Fruit fly (Drosophila melanogaster) whole organism, embryonic: ENCODE results near the gene CG9150.

Experiments used
- Ada2b ChIP-seq: fragments of 200-800 bp; sonication (Bioruptor generic); IDR thresholded peaks from 2 replicates; pipeline ENCODE4 v1.3.6; 2022; ENCODE audit warnings: missing biosample characterization, missing genetic modification characterization
- CG11695 ChIP-seq: fragments of 200-800 bp; sonication (Bioruptor generic); IDR thresholded peaks from 3 replicates; pipeline ENCODE4 v1.3.6; 2022; ENCODE audit warnings: missing biosample characterization, missing genetic modification characterization
- CG12769 ChIP-seq: fragments of 200-800 bp; sonication (Bioruptor generic); optimal IDR thresholded peaks from 2 replicates; lab custom pipeline; 2019; ENCODE audit warnings: missing biosample characterization, mild to moderate bottlenecking, missing genetic modification characterization, moderate library complexity
- CG14860 ChIP-seq: fragments of 200-800 bp; sonication (Bioruptor generic); IDR thresholded peaks from 3 replicates; pipeline ENCODE4 v1.3.6; 2022; ENCODE audit warnings: missing biosample characterization, missing genetic modification characterization; ENCODE audit not compliant: partially characterized antibody
- CG17568 ChIP-seq: fragments of 200-800 bp; sonication (Bioruptor generic); optimal IDR thresholded peaks from 2 replicates; lab custom pipeline; 2018; ENCODE audit warnings: missing biosample characterization, mild to moderate bottlenecking, missing genetic modification characterization, moderate library complexity
- CG31224 ChIP-seq: fragments of 200-800 bp; sonication (Bioruptor generic); IDR thresholded peaks from 2 replicates; pipeline ENCODE4 v1.3.6; 2022; ENCODE audit warnings: missing biosample characterization, missing genetic modification characterization
- CG3281 ChIP-seq: fragments of 200-800 bp; sonication (Bioruptor generic); optimal IDR thresholded peaks from 3 replicates; lab custom pipeline; 2017; ENCODE audit warnings: missing biosample characterization, mild to moderate bottlenecking, missing genetic modification characterization
- CG34422 ChIP-seq: fragments of 200-800 bp; sonication (Bioruptor generic); IDR thresholded peaks from 3 replicates; pipeline ENCODE4 v1.3.6; 2022; ENCODE audit warnings: missing biosample characterization, missing genetic modification characterization
- CG6813 ChIP-seq: fragments of 200-800 bp; sonication (Bioruptor generic); optimal IDR thresholded peaks from 2 replicates; lab custom pipeline; 2017; ENCODE audit warnings: missing biosample characterization, missing genetic modification characterization, mild to moderate bottlenecking, moderate library complexity, missing genetic modification reagents
- CG8281 ChIP-seq: fragments of 200-800 bp; sonication (Bioruptor generic); optimal IDR thresholded peaks from 2 replicates; lab custom pipeline; 2018; ENCODE audit warnings: missing biosample characterization, mild to moderate bottlenecking, missing genetic modification characterization, moderate library complexity
- CG9215 ChIP-seq: fragments of 200-800 bp; sonication (Bioruptor generic); IDR thresholded peaks from 2 replicates; pipeline ENCODE4 v1.3.6; 2022; ENCODE audit warnings: missing biosample characterization, missing genetic modification characterization
- D ChIP-seq, 2 experiments: fragments of 200-800 bp in 1 of 2; fragments of >200 bp in 1 of 2; sonication (Bioruptor generic) in 1 of 2; optimal IDR thresholded peaks; 2 replicates in 1 of 2; 3 replicates in 1 of 2; lab custom pipeline; 2017; ENCODE audit warnings: mild to moderate bottlenecking in 1 of 2, missing biosample characterization in 1 of 2, missing genetic modification characterization in 1 of 2, missing genetic modification reagents in 1 of 2
- Dad ChIP-seq: fragments of 200-800 bp; sonication (Bioruptor generic); optimal IDR thresholded peaks from 3 replicates; lab custom pipeline; 2016; ENCODE audit warnings: missing biosample characterization, missing genetic modification characterization
- Hmr ChIP-seq: fragments of 200-800 bp; sonication (Bioruptor generic); optimal IDR thresholded peaks from 3 replicates; lab custom pipeline; 2017; ENCODE audit warnings: mild to moderate bottlenecking, missing biosample characterization, missing genetic modification reagents, missing genetic modification characterization
- Hsf ChIP-seq: fragments of 200-800 bp; sonication (Bioruptor generic); optimal IDR thresholded peaks from 3 replicates; lab custom pipeline; 2016; ENCODE audit warnings: missing biosample characterization, missing genetic modification characterization
- Ravus ChIP-seq: fragments of 200-800 bp; sonication (Bioruptor generic); IDR thresholded peaks from 2 replicates; pipeline ENCODE4 v1.3.6; 2022; ENCODE audit warnings: missing biosample characterization, missing genetic modification characterization
- Six4 ChIP-seq: fragments of 200-800 bp; sonication (Bioruptor generic); optimal IDR thresholded peaks from 2 replicates; lab custom pipeline; 2016; ENCODE audit warnings: missing biosample characterization, missing genetic modification characterization
- Sry-β ChIP-seq: fragments of 200-800 bp; sonication (Bioruptor generic); optimal IDR thresholded peaks from 2 replicates; lab custom pipeline; 2018; ENCODE audit warnings: missing biosample characterization, mild to moderate bottlenecking, missing genetic modification characterization, moderate library complexity
- YL-1 ChIP-seq: fragments of 200-800 bp; sonication (Bioruptor generic); optimal IDR thresholded peaks from 3 replicates; lab custom pipeline; 2017; ENCODE audit warnings: missing biosample characterization, mild to moderate bottlenecking, missing genetic modification characterization
- ci ChIP-seq: fragments of 200-800 bp; sonication (Bioruptor generic); IDR thresholded peaks from 3 replicates; pipeline ENCODE4 v1.3.6; 2022; ENCODE audit warnings: missing biosample characterization, missing genetic modification characterization
- crol ChIP-seq: fragments of 200-800 bp; sonication (Bioruptor generic); IDR thresholded peaks from 2 replicates; pipeline ENCODE4 v1.3.6; 2022; ENCODE audit warnings: missing biosample characterization, missing genetic modification characterization
- ewg ChIP-seq: fragments of 200-800 bp; sonication (Bioruptor generic); optimal IDR thresholded peaks from 3 replicates; lab custom pipeline; 2017; ENCODE audit warnings: mild to moderate bottlenecking, missing biosample characterization, missing genetic modification reagents, missing genetic modification characterization
- fu2 ChIP-seq: fragments of 200-800 bp; sonication (Bioruptor generic); optimal IDR thresholded peaks from 2 replicates; lab custom pipeline; 2016; ENCODE audit warnings: missing biosample characterization, missing genetic modification characterization
- grn ChIP-seq: fragments of 200-800 bp; sonication (Bioruptor generic); optimal IDR thresholded peaks from 3 replicates; lab custom pipeline; 2017; ENCODE audit warnings: missing biosample characterization, missing genetic modification characterization
- gt ChIP-seq: fragments of 200-800 bp; sonication (Bioruptor generic); IDR thresholded peaks from 2 replicates; pipeline ENCODE4 v1.3.6; 2022; ENCODE audit warnings: missing biosample characterization, missing genetic modification characterization
- her ChIP-seq: fragments of 200-800 bp; sonication (Bioruptor generic); optimal IDR thresholded peaks from 2 replicates; lab custom pipeline; 2016; ENCODE audit warnings: missing biosample characterization, missing genetic modification characterization
- jigr1 ChIP-seq: fragments of 200-800 bp; sonication (Bioruptor generic); IDR thresholded peaks from 3 replicates; pipeline ENCODE4 v1.3.6; 2022; ENCODE audit warnings: missing biosample characterization, missing genetic modification characterization
- lbe ChIP-seq: fragments of 200-800 bp; sonication (Bioruptor generic); optimal IDR thresholded peaks from 2 replicates; lab custom pipeline; 2016; ENCODE audit warnings: missing biosample characterization, mild to moderate bottlenecking, missing genetic modification characterization
- lmd ChIP-seq: fragments of 200-800 bp; sonication (Bioruptor generic); IDR thresholded peaks from 2 replicates; pipeline ENCODE4 v1.3.6; 2022; ENCODE audit warnings: missing biosample characterization, missing genetic modification characterization
- nmo ChIP-seq: fragments of 200-800 bp; sonication (Bioruptor generic); optimal IDR thresholded peaks from 2 replicates; lab custom pipeline; 2018; ENCODE audit warnings: missing biosample characterization, mild to moderate bottlenecking, missing genetic modification characterization, moderate library complexity
- peb ChIP-seq: fragments of 200-800 bp; sonication (Bioruptor generic); IDR thresholded peaks from 2 replicates; pipeline ENCODE4 v1.3.6; 2022; ENCODE audit warnings: missing biosample characterization, missing genetic modification characterization
- prd ChIP-seq, 3 experiments: fragments of >200 bp in 2 of 3; fragments of 200-800 bp in 1 of 3; sonication (Bioruptor generic) in 1 of 3; optimal IDR thresholded peaks in 2 of 3; IDR thresholded peaks in 1 of 3; 2 replicates in 2 of 3; 3 replicates in 1 of 3; pipeline versions ENCODE4 v1.3.6 to Lab custom; 2017 to 2022; ENCODE audit warnings: missing biosample characterization in 1 of 3, missing genetic modification characterization in 1 of 3
- pum ChIP-seq: fragments of 200-800 bp; sonication (Bioruptor generic); optimal IDR thresholded peaks from 2 replicates; lab custom pipeline; 2016; ENCODE audit warnings: missing biosample characterization, missing genetic modification characterization
- rib ChIP-seq: fragments of 200-800 bp; sonication (Bioruptor generic); IDR thresholded peaks from 2 replicates; pipeline ENCODE4 v1.3.6; 2022; ENCODE audit warnings: missing biosample characterization, missing genetic modification characterization
- scrt ChIP-seq: fragments of 200-800 bp; sonication (Bioruptor generic); optimal IDR thresholded peaks from 2 replicates; lab custom pipeline; 2018; ENCODE audit warnings: missing biosample characterization, mild to moderate bottlenecking, missing genetic modification characterization, moderate library complexity
- sima ChIP-seq: fragments of 200-800 bp; sonication (Bioruptor generic); optimal IDR thresholded peaks from 2 replicates; lab custom pipeline; 2016; ENCODE audit warnings: missing biosample characterization, missing genetic modification characterization
- sisA ChIP-seq: fragments of 200-800 bp; sonication (Bioruptor generic); IDR thresholded peaks from 2 replicates; pipeline ENCODE4 v1.3.6; 2022; ENCODE audit warnings: missing biosample characterization, missing genetic modification characterization
- sqz ChIP-seq: fragments of 200-800 bp; sonication (Bioruptor generic); optimal IDR thresholded peaks from 3 replicates; lab custom pipeline; 2018; ENCODE audit warnings: missing biosample characterization, mild to moderate bottlenecking, missing genetic modification characterization
- sr ChIP-seq: fragments of 200-800 bp; sonication (Bioruptor generic); IDR thresholded peaks from 3 replicates; pipeline ENCODE4 v1.3.6; 2022; ENCODE audit warnings: missing biosample characterization, missing genetic modification characterization
- tll ChIP-seq, 2 experiments: fragments of 200-800 bp in 1 of 2; fragments of >200 bp in 1 of 2; sonication (Bioruptor generic) in 1 of 2; optimal IDR thresholded peaks; 2 replicates each; lab custom pipeline; 2017 to 2019; ENCODE audit warnings: missing biosample characterization in 2 of 2, missing genetic modification characterization in 2 of 2, mild to moderate bottlenecking in 1 of 2, moderate library complexity in 1 of 2
- tna ChIP-seq: fragments of 200-800 bp; sonication (Bioruptor generic); IDR thresholded peaks from 2 replicates; pipeline ENCODE4 v1.3.6; 2022; ENCODE audit warnings: missing biosample characterization, missing genetic modification characterization; ENCODE audit not compliant: partially characterized antibody
- trem ChIP-seq: fragments of 200-800 bp; optimal IDR thresholded peaks from 3 replicates; lab custom pipeline; 2019; ENCODE audit warnings: missing biosample characterization, mild to moderate bottlenecking, missing genetic modification characterization, moderate library complexity
- unc-4 ChIP-seq: fragments of 200-800 bp; sonication (Bioruptor generic); IDR thresholded peaks from 2 replicates; pipeline ENCODE4 v1.3.6; 2022; ENCODE audit warnings: missing biosample characterization, missing genetic modification characterization; ENCODE audit not compliant: partially characterized antibody
- unpg ChIP-seq: fragments of 200-800 bp; sonication (Bioruptor generic); optimal IDR thresholded peaks from 3 replicates; lab custom pipeline; 2018; ENCODE audit warnings: missing biosample characterization, mild to moderate bottlenecking, missing genetic modification characterization, moderate library complexity
- zen ChIP-seq: fragments of 200-800 bp; sonication (Bioruptor generic); optimal IDR thresholded peaks from 3 replicates; lab custom pipeline; 2018; ENCODE audit warnings: missing biosample characterization, mild to moderate bottlenecking, missing genetic modification characterization, moderate library complexity
- zfh2 ChIP-seq: fragments of 200-800 bp; sonication (Bioruptor generic); optimal IDR thresholded peaks from 2 replicates; lab custom pipeline; 2016; ENCODE audit warnings: missing biosample characterization, missing genetic modification characterization

The CG9150 gene

dm6 chr2L:6088371-6089365 is 20.3 kb upstream of the CG9150 start (continued):
- TF ChIP-seq tll (GFP tag; optimal IDR thresholded peaks at IDR 0.05; lab: Kevin White, UChicago), result peak in 1 of 2 experiments; percentile 91
- TF ChIP-seq fu2 (GFP tag; lab: Kevin White, UChicago), result no peak
- peak; percentile 64 for TF ChIP-seq scrt (GFP tag; lab: Kevin White, UChicago)
- peak; percentile 53 for TF ChIP-seq CG3281 (GFP tag; lab: Kevin White, UChicago)
- TF ChIP-seq sqz (GFP tag; lab: Kevin White, UChicago), result no peak
- TF ChIP-seq Ada2b (GFP tag; lab: Robert Waterston, UW), result 0 out of 2 replicates have a peak, but pooled peaks have one; percentile 26
- TF ChIP-seq Hmr (GFP tag; lab: Kevin White, UChicago), result peak; percentile 73
- TF ChIP-seq CG17568, result peak; percentile 51
- peak; percentile 53; the same call in 1 of the 3 replicates for TF ChIP-seq CG11695
- TF ChIP-seq lbe (GFP tag; lab: Kevin White, UChicago), result peak; percentile 3
- TF ChIP-seq pum (GFP tag; lab: Kevin White, UChicago), result no peak
- TF ChIP-seq CG14860, result peak; percentile 37; the same call in 1 of the 3 replicates
- no peak for TF ChIP-seq CG9215 (GFP tag; lab: Robert Waterston, UW)
- peak; percentile 67 for TF ChIP-seq zen (tag; lab: Kevin White, UChicago)
- TF ChIP-seq Ravus (GFP tag; lab: Robert Waterston, UW), result no peak
- TF ChIP-seq ewg, result peak; percentile 63
- peak; percentile 13 for TF ChIP-seq grn (GFP tag; lab: Kevin White, UChicago)
- TF ChIP-seq YL-1, result no peak
- TF ChIP-seq sr (GFP tag; lab: Robert Waterston, UW), result peak; percentile 95
- TF ChIP-seq unc-4 (GFP tag; lab: Robert Waterston, UW), result 0 out of 2 replicates have a peak, but pooled peaks have one; percentile 38
- TF ChIP-seq prd (optimal IDR thresholded peaks at IDR 0.05; lab: Kevin White, UChicago), result no peak
- no peak for TF ChIP-seq prd (GFP tag; IDR thresholded peaks at IDR 0.05; lab: Robert Waterston, UW)
- TF ChIP-seq Six4 (GFP tag; lab: Kevin White, UChicago), result no peak
- peak; percentile 42 for TF ChIP-seq CG6813 (GFP tag; lab: Kevin White, UChicago)
- TF ChIP-seq CG31224 (GFP tag; lab: Robert Waterston, UW), result no peak
- TF ChIP-seq Hsf (GFP tag; lab: Kevin White, UChicago), result no peak
- TF ChIP-seq peb (GFP tag; lab: Robert Waterston, UW), result no peak
- TF ChIP-seq ci (GFP tag; lab: Robert Waterston, UW), result peak; percentile 74
- TF ChIP-seq Dad (GFP tag; lab: Kevin White, UChicago), result no peak
- peak; percentile 80; the same call in 2 of the 3 replicates for TF ChIP-seq CG34422 (GFP tag; lab: Robert Waterston, UW)
- no peak for TF ChIP-seq sima
- peak; percentile 88 for TF ChIP-seq crol
- peak; percentile 81 for TF ChIP-seq CG12769
- peak; percentile 84 for TF ChIP-seq D (optimal IDR thresholded peaks at IDR 0.05; lab: Kevin White, UChicago)
- TF ChIP-seq D (GFP tag; optimal IDR thresholded peaks at IDR 0.05; lab: Kevin White, UChicago), result peak; percentile 31
- no peak for TF ChIP-seq gt (GFP tag; lab: Robert Waterston, UW)
- TF ChIP-seq sisA (GFP tag; lab: Robert Waterston, UW), result no peak
- TF ChIP-seq her (GFP tag; lab: Kevin White, UChicago), result peak; percentile 43
- peak; percentile 6 for TF ChIP-seq trem (tag; lab: Kevin White, UChicago)
- TF ChIP-seq tna (GFP tag; lab: Robert Waterston, UW), result peak; percentile 59; the same call in 1 of the 2 replicates
- peak; percentile 6 for TF ChIP-seq unpg
- TF ChIP-seq lmd, result peak; percentile 25; the same call in 1 of the 2 replicates
- TF ChIP-seq zfh2 (GFP tag; lab: Kevin White, UChicago), result peak; percentile 42
- no peak for TF ChIP-seq Sry-β (GFP tag; lab: Kevin White, UChicago)
- peak; percentile 39 for TF ChIP-seq CG8281
- TF ChIP-seq rib, result peak; percentile 77
- no peak for TF ChIP-seq jigr1 (GFP tag; lab: Robert Waterston, UW)
- peak; percentile 12 for TF ChIP-seq nmo (GFP tag; lab: Kevin White, UChicago)
